Fruit fly (Drosophila melanogaster): Measurements from ENCODE around the gene CG15879.

CG15879 gene

dm6 chr3L:2151588-2152372, 17.1 kb downstream of the CG15879 start, which contains the start of gene zormin (continued):
- TF ChIP-seq CG1603 (tag; optimal IDR thresholded peaks at IDR 0.05) (peak; percentile 39), TFAM (GFP tag; optimal IDR thresholded peaks at IDR 0.05) (no peak), Eip74EF (GFP tag; optimal IDR thresholded peaks at IDR 0.05) (peak in 1 of 2 experiments; percentile 41), CG2678 (tag; optimal IDR thresholded peaks at IDR 0.05) (peak; percentile 42), peb (GFP tag; IDR thresholded peaks at IDR 0.05) (no peak), Oli (tag; optimal IDR thresholded peaks at IDR 0.05) (peak; percentile 4), CG34376 (GFP tag; optimal IDR thresholded peaks at IDR 0.05) (peak; percentile 15), ewg (GFP tag; optimal IDR thresholded peaks at IDR 0.05) (no peak), dati (GFP tag; IDR thresholded peaks at IDR 0.05) (no peak), kni (GFP tag; optimal IDR thresholded peaks at IDR 0.05) (peak; percentile 27), Dll (GFP tag; IDR thresholded peaks at IDR 0.05; ENCODE audit: partially characterized antibody) (peak; percentile 52; the same call in 1 of the 4 replicates), so (GFP tag; IDR thresholded peaks at IDR 0.05) (0 out of 3 replicates have a peak, but pooled peaks have one; percentile 10), CG2712 (tag; optimal IDR thresholded peaks at IDR 0.05) (peak; percentile 24), bbx (GFP tag; IDR thresholded peaks at IDR 0.05; ENCODE audit: partially characterized antibody) (no peak), ttk (GFP tag; IDR thresholded peaks at IDR 0.05) (0 out of 2 replicates have a peak, but pooled peaks have one; percentile 28), CG11504 (tag; optimal IDR thresholded peaks at IDR 0.05) (peak; percentile 66), dan (GFP tag; IDR thresholded peaks at IDR 0.05) (no peak), fd96Cb (tag; optimal IDR thresholded peaks at IDR 0.05) (peak; percentile 50), yki (optimal IDR thresholded peaks at IDR 0.05) (peak; percentile 56), ara (GFP tag; IDR thresholded peaks at IDR 0.05) (no peak), stwl (tag; optimal IDR thresholded peaks at IDR 0.05) (no peak), onecut (GFP tag; IDR thresholded peaks at IDR 0.05) (peak; percentile 7), tio (GFP tag; optimal IDR thresholded peaks at IDR 0.05) (no peak), CG4424 (GFP tag; optimal IDR thresholded peaks at IDR 0.05) (peak; percentile 32), E2f2 (GFP tag; IDR thresholded peaks at IDR 0.05) (peak; percentile 13; the same call in 1 of the 2 replicates), Bdp1 (GFP tag; optimal IDR thresholded peaks at IDR 0.05) (no peak), lbe (GFP tag; optimal IDR thresholded peaks at IDR 0.05) (peak; percentile 36), dysf (GFP tag; IDR thresholded peaks at IDR 0.05) (peak; percentile 55; the same call in 2 of the 3 replicates), D19B (GFP tag; optimal IDR thresholded peaks at IDR 0.05) (peak; percentile 93), Rx (GFP tag; IDR thresholded peaks at IDR 0.05) (0 out of 2 replicates have a peak, but pooled peaks have one; percentile 26), D19A (tag; optimal IDR thresholded peaks at IDR 0.05) (peak; percentile 10), H2.0 (GFP tag; IDR thresholded peaks at IDR 0.05) (peak; percentile 21; the same call in 1 of the 2 replicates), mam (GFP tag; optimal IDR thresholded peaks at IDR 0.05) (peak; percentile 20), Aef1 (GFP tag; IDR thresholded peaks at IDR 0.05) (peak; percentile 16; the same call in 1 of the 3 replicates), Six4 (GFP tag; optimal IDR thresholded peaks at IDR 0.05) (peak; percentile 14), corto (GFP tag; optimal IDR thresholded peaks at IDR 0.05) (peak; percentile 39), sd (tag; optimal IDR thresholded peaks at IDR 0.05) (no peak), schlank (tag; optimal IDR thresholded peaks at IDR 0.05) (no peak), CG32772 (GFP tag; IDR thresholded peaks at IDR 0.05) (no peak), CG8290 (GFP tag; optimal IDR thresholded peaks at IDR 0.05) (no peak), CG8290 (tag; optimal IDR thresholded peaks at IDR 0.05) (peak in 1 of 2 experiments; percentile 21), Hsf (GFP tag; optimal IDR thresholded peaks at IDR 0.05) (peak; percentile 15), Sox102F (GFP tag; optimal IDR thresholded peaks at IDR 0.05) (peak; percentile 47), grn (GFP tag; optimal IDR thresholded peaks at IDR 0.05) (no peak), ind (GFP tag; optimal IDR thresholded peaks at IDR 0.05) (peak; percentile 48), CG14050 (GFP tag; IDR thresholded peaks at IDR 0.05) (no peak), CG17328 (GFP tag; IDR thresholded peaks at IDR 0.05) (no peak), bsh (GFP tag; optimal IDR thresholded peaks at IDR 0.05) (peak; percentile 28 to 31), dmrt99B (tag; optimal IDR thresholded peaks at IDR 0.05) (peak; percentile 66)

All from whole organism, embryonic.